Worm (Caenorhabditis elegans) whole organism, L1 larva: ENCODE data around the gene F13H8.12.

Source experiments
- C04F5.9 ChIP-seq: sonication (generic microtip); optimal IDR thresholded peaks from 2 replicates; lab custom pipeline; 2016; ENCODE audit warnings: missing genetic modification characterization, missing compliant biosample characterization
- dpl-1 ChIP-seq, 3 experiments: fragments of 150-350 bp in 2 of 3; sonication (generic microtip) in 1 of 3; optimal IDR thresholded peaks; 2 replicates each; lab custom pipeline; 2014 to 2017; ENCODE audit warnings: missing biosample characterization in 3 of 3, missing genetic modification characterization in 3 of 3, missing genetic modification reagents in 3 of 3
- fkh-10 ChIP-seq: sonication (generic microtip); optimal IDR thresholded peaks from 2 replicates; lab custom pipeline; 2017; ENCODE audit warnings: missing biosample characterization, missing genetic modification reagents, missing genetic modification characterization
- jun-1 ChIP-seq: fragments of 150-350 bp; optimal IDR thresholded peaks from 2 replicates; lab custom pipeline; 2014; ENCODE audit warnings: missing biosample characterization, missing genetic modification reagents, missing genetic modification characterization
- lin-13 ChIP-seq: fragments of 150-350 bp; optimal IDR thresholded peaks from 2 replicates; lab custom pipeline; 2014; ENCODE audit warnings: missing biosample characterization, missing genetic modification reagents, missing genetic modification characterization
- lsy-2 ChIP-seq, 2 experiments: fragments of 150-350 bp; optimal IDR thresholded peaks; 2 replicates each; lab custom pipeline; 2014; ENCODE audit warnings: missing biosample characterization in 2 of 2, missing genetic modification characterization in 2 of 2
- nhr-12 ChIP-seq: sonication (generic microtip); optimal IDR thresholded peaks from 2 replicates; lab custom pipeline; 2017; ENCODE audit warnings: missing biosample characterization, missing genetic modification characterization
- nhr-237 ChIP-seq: fragments of 150-350 bp; optimal IDR thresholded peaks from 2 replicates; lab custom pipeline; 2014; ENCODE audit warnings: missing biosample characterization, missing genetic modification characterization
- nhr-77 ChIP-seq: fragments of 150-350 bp; optimal IDR thresholded peaks from 2 replicates; lab custom pipeline; 2014; ENCODE audit warnings: missing biosample characterization, missing genetic modification characterization
- nhr-90 ChIP-seq: sonication (generic microtip); optimal IDR thresholded peaks from 2 replicates; lab custom pipeline; 2016; ENCODE audit warnings: mild to moderate bottlenecking, missing genetic modification characterization, missing compliant biosample characterization; ENCODE audit not compliant: poor library complexity
- skn-1 ChIP-seq: fragments of 150-350 bp; optimal IDR thresholded peaks from 2 replicates; lab custom pipeline; 2014; ENCODE audit warnings: missing biosample characterization, missing genetic modification characterization
- snpc-4 ChIP-seq: fragments of 150-350 bp; optimal IDR thresholded peaks from 2 replicates; lab custom pipeline; 2014; ENCODE audit warnings: missing biosample characterization, missing genetic modification characterization
- unc-62 ChIP-seq: fragments of 150-350 bp; optimal IDR thresholded peaks from 2 replicates; lab custom pipeline; 2014; ENCODE audit warnings: missing biosample characterization, missing genetic modification reagents, missing genetic modification characterization
- ztf-11 ChIP-seq, 2 experiments: sonication (generic microtip); optimal IDR thresholded peaks; 2 replicates each; lab custom pipeline; 2016 to 2017; ENCODE audit warnings: missing genetic modification characterization in 2 of 2, missing biosample characterization in 1 of 2, missing compliant biosample characterization in 1 of 2

DNA sequence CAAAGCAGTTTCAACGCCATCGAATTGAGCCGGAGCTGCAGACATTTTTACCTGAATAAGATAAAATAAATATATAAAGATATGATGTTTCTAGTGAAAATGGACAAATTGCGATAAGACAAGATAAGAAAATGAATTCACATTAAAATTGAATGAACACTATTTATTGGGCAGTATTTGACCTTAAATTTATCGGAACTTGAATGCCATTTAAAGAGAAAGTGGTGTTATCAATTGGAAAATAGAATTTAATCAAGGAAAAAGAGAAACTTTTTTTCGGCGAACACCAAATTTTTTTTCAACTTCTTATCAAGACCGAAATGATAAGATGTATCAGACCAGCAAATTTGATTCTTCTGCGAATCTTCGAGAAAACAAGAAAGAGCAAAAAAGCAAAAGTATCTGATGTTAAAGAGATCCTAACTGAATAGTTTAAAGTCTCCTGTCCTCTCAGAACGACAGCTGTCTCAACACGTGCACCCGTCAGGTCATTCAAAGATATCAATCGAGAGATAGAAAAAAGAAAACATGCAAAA, 27.8 kb downstream of the F13H8.12 start, which contains the start of gene upb-1:
- TF ChIP-seq nhr-90 (tag; lab: Kevin White, UChicago): no peak
- TF ChIP-seq fkh-10 (GFP tag; lab: Kevin White, UChicago): no peak
- no peak for TF ChIP-seq skn-1 (tag; lab: Kevin White, UChicago)
- no peak for TF ChIP-seq nhr-237 (tag; lab: Kevin White, UChicago)
- no peak for TF ChIP-seq ztf-11 (tag; optimal IDR thresholded peaks at IDR 0.05; lab: Kevin White, UChicago)
- no peak for TF ChIP-seq C04F5.9 (tag; lab: Kevin White, UChicago)
- TF ChIP-seq unc-62 (GFP tag; lab: Kevin White, UChicago): no peak
- no peak for TF ChIP-seq dpl-1 (GFP tag; optimal IDR thresholded peaks at IDR 0.05; lab: Kevin White, UChicago)
- TF ChIP-seq lin-13 (GFP tag; lab: Kevin White, UChicago): no peak
- no peak for TF ChIP-seq nhr-77 (tag; lab: Kevin White, UChicago)
- TF ChIP-seq snpc-4: no peak
- no peak for TF ChIP-seq jun-1 (tag; lab: Kevin White, UChicago)
- no peak for TF ChIP-seq nhr-12 (tag; lab: Kevin White, UChicago)
- TF ChIP-seq lsy-2 (tag; optimal IDR thresholded peaks at IDR 0.05; lab: Kevin White, UChicago): peak; percentile 42 to 67
